Fruit fly (Drosophila melanogaster): ENCODE results near the gene CG17600.

CG17600 gene

dm6 chrX:22514948-22515347 is at the start of gene CG17600:
Gene CG17600, plus strand, starts transcription at chrX:22515197.
- no peak for TF ChIP-seq EcR (GFP tag; optimal IDR thresholded peaks at IDR 0.05)
- TF ChIP-seq Ets98B (GFP tag; IDR thresholded peaks at IDR 0.05), result peak; percentile 24; the same call in 1 of the 2 replicates
- 0 out of 3 replicates have a peak, but pooled peaks have one; percentile 17 for TF ChIP-seq CG4496 (GFP tag; IDR thresholded peaks at IDR 0.05)

- TF ChIP-seq CG13204 (GFP tag; optimal IDR thresholded peaks at IDR 0.05) (no peak), CG9948 (tag; optimal IDR thresholded peaks at IDR 0.05) (no peak), CG8301 (tag; optimal IDR thresholded peaks at IDR 0.05) (no peak), CG12605 (GFP tag; IDR thresholded peaks at IDR 0.05) (no peak), CG10348 (GFP tag; IDR thresholded peaks at IDR 0.05) (no peak), rn (GFP tag; IDR thresholded peaks at IDR 0.05) (no peak), EcR (GFP tag; optimal IDR thresholded peaks at IDR 0.05) (no peak), Pif1A (GFP tag; optimal IDR thresholded peaks at IDR 0.05) (no peak), CG14655 (GFP tag; optimal IDR thresholded peaks at IDR 0.05) (no peak), Pif1B (GFP tag; optimal IDR thresholded peaks at IDR 0.05) (no peak), CG17806 (tag; optimal IDR thresholded peaks at IDR 0.05) (no peak), CG8159 (tag; optimal IDR thresholded peaks at IDR 0.05) (no peak), CG15710 (tag; optimal IDR thresholded peaks at IDR 0.05) (no peak), Snoo (tag; optimal IDR thresholded peaks at IDR 0.05) (no peak), Ets98B (GFP tag; IDR thresholded peaks at IDR 0.05) (no peak), CG32121 (GFP tag; IDR thresholded peaks at IDR 0.05) (no peak), CG4496 (GFP tag; IDR thresholded peaks at IDR 0.05) (no peak), CG34367 (tag; optimal IDR thresholded peaks at IDR 0.05) (no peak), D1 (tag; optimal IDR thresholded peaks at IDR 0.05) (no peak), gl (tag; optimal IDR thresholded peaks at IDR 0.05) (no peak)
Measured at dm6 chrX:22471819-22472218, 43.2 kb upstream of the CG17600 start, which contains the start of gene CG14613. Gene CG14613, minus strand, starts transcription at chrX:22472021.

DNA sequence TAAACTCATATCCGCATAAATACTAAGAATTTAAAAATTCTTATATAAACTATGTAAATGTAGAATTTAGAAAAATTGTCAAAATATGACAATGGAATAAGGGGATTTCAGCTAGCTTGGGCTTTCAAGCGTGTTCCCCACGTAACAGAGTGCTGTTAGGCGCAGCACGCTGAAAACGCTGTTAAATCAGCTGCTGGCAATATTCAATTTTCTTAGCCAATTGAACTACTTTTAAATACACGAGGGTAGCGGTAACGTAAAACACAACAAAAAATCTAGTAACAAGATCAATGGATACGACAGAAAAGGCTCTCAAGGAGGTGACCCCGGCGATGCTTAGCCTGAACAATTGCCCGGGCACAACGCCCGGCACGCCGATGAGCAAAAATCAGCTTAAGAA is 41.5 kb upstream of the CG17600 start, which contains the start of gene CG14618:
Gene CG14618 (plus strand): TSS at position 179 of the 400 bp plus-strand sequence.
- TF ChIP-seq CG10348 (GFP tag; IDR thresholded peaks at IDR 0.05) (no peak), CG17806 (tag; optimal IDR thresholded peaks at IDR 0.05) (no peak), Pif1B (GFP tag; optimal IDR thresholded peaks at IDR 0.05) (no peak), Ets98B (GFP tag; IDR thresholded peaks at IDR 0.05) (no peak), CG13204 (GFP tag; optimal IDR thresholded peaks at IDR 0.05) (no peak), EcR (GFP tag; optimal IDR thresholded peaks at IDR 0.05) (no peak), CG14655 (GFP tag; optimal IDR thresholded peaks at IDR 0.05) (no peak), CG8159 (tag; optimal IDR thresholded peaks at IDR 0.05) (no peak), CG4496 (GFP tag; IDR thresholded peaks at IDR 0.05) (no peak), CG15710 (tag; optimal IDR thresholded peaks at IDR 0.05) (no peak)

DNA sequence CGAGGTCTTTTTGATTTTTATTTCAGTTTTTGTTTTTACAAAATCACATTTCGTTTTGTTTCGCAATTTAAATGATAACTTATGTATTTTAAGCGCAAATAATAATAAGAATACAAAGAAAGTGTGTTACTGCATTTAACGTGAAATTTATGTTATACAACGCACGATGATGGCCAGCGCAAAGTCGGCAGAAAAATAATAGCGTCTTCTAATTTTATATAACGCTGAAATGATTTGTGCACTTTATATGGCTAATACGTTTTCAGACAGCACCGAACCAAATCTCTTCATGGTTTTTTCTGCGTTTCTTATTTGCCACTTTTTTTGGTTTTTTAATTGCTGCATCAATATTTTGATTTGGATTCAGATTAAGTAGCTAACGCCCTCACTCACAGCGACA is 40.1 kb upstream of the CG17600 start:
- no peak for TF ChIP-seq Pif1B (GFP tag; optimal IDR thresholded peaks at IDR 0.05)
- TF ChIP-seq D1 (tag; optimal IDR thresholded peaks at IDR 0.05), result no peak
- TF ChIP-seq CG9948 (tag; optimal IDR thresholded peaks at IDR 0.05), result no peak
- no peak for TF ChIP-seq CG10348 (GFP tag; IDR thresholded peaks at IDR 0.05)
- TF ChIP-seq CG17806 (tag; optimal IDR thresholded peaks at IDR 0.05), result no peak
- TF ChIP-seq CG12605 (GFP tag; IDR thresholded peaks at IDR 0.05), result no peak
- TF ChIP-seq Pif1A (GFP tag; optimal IDR thresholded peaks at IDR 0.05), result no peak
- no peak for TF ChIP-seq CG8301 (tag; optimal IDR thresholded peaks at IDR 0.05)
- no peak for TF ChIP-seq EcR (GFP tag; optimal IDR thresholded peaks at IDR 0.05)
- TF ChIP-seq Snoo (tag; optimal IDR thresholded peaks at IDR 0.05), result no peak

DNA sequence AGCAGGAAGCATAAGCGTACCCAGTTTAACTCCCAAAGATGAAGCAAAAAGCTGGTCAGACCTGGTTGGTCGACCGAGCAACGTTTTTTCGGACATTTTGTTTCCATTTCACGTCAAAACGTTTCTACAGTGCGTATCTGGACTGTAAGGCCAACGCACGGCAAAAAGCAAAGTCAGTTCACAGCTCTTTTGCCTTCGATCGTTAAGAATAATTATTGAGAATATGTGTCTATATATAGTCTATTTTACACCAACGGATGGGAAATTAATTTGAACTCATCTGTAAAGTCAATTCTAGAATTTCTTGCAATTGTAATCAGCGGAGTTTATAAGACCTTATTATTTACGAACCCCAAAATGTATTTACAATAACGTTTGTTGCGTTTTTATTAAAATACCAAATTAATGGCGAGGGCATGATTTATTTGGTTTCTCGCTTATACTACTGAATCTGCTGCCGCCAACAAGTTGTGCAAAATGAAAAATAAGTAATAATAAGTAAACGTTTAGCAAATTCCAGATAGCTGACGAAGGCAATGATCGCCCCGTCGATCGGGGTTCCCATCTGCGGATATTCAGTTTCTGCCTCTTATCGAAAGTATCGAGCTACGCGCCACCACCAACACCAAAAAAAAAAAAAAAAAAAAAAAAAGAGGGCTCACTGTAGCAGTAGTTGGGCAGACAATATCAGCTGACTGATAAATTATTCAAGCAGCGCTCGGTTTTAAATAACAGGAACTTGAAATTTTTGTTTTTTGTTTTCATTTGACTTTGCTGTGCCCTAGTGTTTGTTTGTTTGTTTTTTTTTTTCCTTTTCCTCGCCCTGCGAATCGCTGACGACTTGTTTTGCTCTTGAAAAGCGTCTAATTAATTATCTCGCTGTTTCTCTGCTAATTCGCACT is 37.1 kb upstream of the CG17600 start:
- TF ChIP-seq CG8159 (tag; optimal IDR thresholded peaks at IDR 0.05), result no peak
- TF ChIP-seq CG8301 (tag; optimal IDR thresholded peaks at IDR 0.05), result no peak
- TF ChIP-seq CG34367 (tag; optimal IDR thresholded peaks at IDR 0.05), result no peak
- no peak for TF ChIP-seq CG17806 (tag; optimal IDR thresholded peaks at IDR 0.05)
- no peak for TF ChIP-seq CG15710 (tag; optimal IDR thresholded peaks at IDR 0.05)
- TF ChIP-seq Pif1B (GFP tag; optimal IDR thresholded peaks at IDR 0.05), result no peak
- TF ChIP-seq rn (GFP tag; IDR thresholded peaks at IDR 0.05), result no peak
- TF ChIP-seq CG10348 (GFP tag; IDR thresholded peaks at IDR 0.05), result no peak
- no peak for TF ChIP-seq CG9948 (tag; optimal IDR thresholded peaks at IDR 0.05)
- TF ChIP-seq CG4496 (GFP tag; IDR thresholded peaks at IDR 0.05), result no peak
- TF ChIP-seq Pif1A (GFP tag; optimal IDR thresholded peaks at IDR 0.05), result no peak
- TF ChIP-seq CG32121 (GFP tag; IDR thresholded peaks at IDR 0.05), result no peak

dm6 chrX:22479207-22479820 is 35.7 kb upstream of the CG17600 start:
- TF ChIP-seq gl (tag; optimal IDR thresholded peaks at IDR 0.05) (no peak), CG32121 (GFP tag; IDR thresholded peaks at IDR 0.05) (peak; percentile 25; the same call in 1 of the 2 replicates), CG12605 (GFP tag; IDR thresholded peaks at IDR 0.05) (no peak), D1 (tag; optimal IDR thresholded peaks at IDR 0.05) (no peak), CG10348 (GFP tag; IDR thresholded peaks at IDR 0.05) (no peak), Pif1A (GFP tag; optimal IDR thresholded peaks at IDR 0.05) (peak; percentile 64), fd96Ca (GFP tag; IDR thresholded peaks at IDR 0.05) (0 out of 3 replicates have a peak, but pooled peaks have one; percentile 20), CG9948 (tag; optimal IDR thresholded peaks at IDR 0.05) (peak; percentile 19), Ets98B (GFP tag; IDR thresholded peaks at IDR 0.05) (peak; percentile 18; the same call in 1 of the 2 replicates), CG13204 (GFP tag; optimal IDR thresholded peaks at IDR 0.05) (no peak), CG4496 (GFP tag; IDR thresholded peaks at IDR 0.05) (no peak), CG15710 (tag; optimal IDR thresholded peaks at IDR 0.05) (peak; percentile 33), CG8301 (tag; optimal IDR thresholded peaks at IDR 0.05) (peak; percentile 64), CG8159 (tag; optimal IDR thresholded peaks at IDR 0.05) (peak; percentile 31), CG34367 (tag; optimal IDR thresholded peaks at IDR 0.05) (peak; percentile 28), Pif1B (GFP tag; optimal IDR thresholded peaks at IDR 0.05) (peak; percentile 45), EcR (GFP tag; optimal IDR thresholded peaks at IDR 0.05) (no peak), CG14655 (GFP tag; optimal IDR thresholded peaks at IDR 0.05) (no peak), Snoo (tag; optimal IDR thresholded peaks at IDR 0.05) (peak; percentile 75), rn (GFP tag; IDR thresholded peaks at IDR 0.05) (no peak), CG17806 (tag; optimal IDR thresholded peaks at IDR 0.05) (peak; percentile 23)

Data from whole organism, pupa.